Worm (Caenorhabditis elegans) whole organism, late embryonic: ENCODE data around the gene F01G4.6.
A peak's percentile ranks its signal among the peaks of the same experiment; 100 is the strongest.

Source experiments
- C08G9.2 ChIP-seq: sonication (generic microtip); optimal IDR thresholded peaks from 2 replicates; lab custom pipeline; 2016; ENCODE audit warnings: mild to moderate bottlenecking, missing genetic modification characterization, moderate library complexity, missing compliant biosample characterization
- ceh-14 ChIP-seq: sonication (generic microtip); optimal IDR thresholded peaks from 2 replicates; lab custom pipeline; 2016; ENCODE audit warnings: missing genotype, missing genetic modification characterization, missing compliant biosample characterization
- ceh-18 ChIP-seq: sonication (generic microtip); optimal IDR thresholded peaks from 2 replicates; lab custom pipeline; 2016; ENCODE audit warnings: missing genetic modification characterization, missing compliant biosample characterization
- ceh-30 ChIP-seq: fragments of 150-350 bp; optimal IDR thresholded peaks from 2 replicates; lab custom pipeline; 2014; ENCODE audit warnings: missing biosample characterization, missing genetic modification characterization
- ceh-9 ChIP-seq: sonication (generic microtip); optimal IDR thresholded peaks from 2 replicates; lab custom pipeline; 2016; ENCODE audit warnings: mild to moderate bottlenecking, missing genetic modification characterization, inconsistent platforms, missing compliant biosample characterization
- dve-1 ChIP-seq: sonication (generic microtip); optimal IDR thresholded peaks from 2 replicates; lab custom pipeline; 2017; ENCODE audit warnings: antibody characterized with exemption, mild to moderate bottlenecking, missing genetic modification characterization, missing compliant biosample characterization
- elt-4 ChIP-seq: sonication (generic microtip); optimal IDR thresholded peaks from 2 replicates; lab custom pipeline; 2016; ENCODE audit warnings: missing genetic modification characterization, missing compliant biosample characterization
- ets-4 ChIP-seq: sonication (generic microtip); optimal IDR thresholded peaks from 2 replicates; lab custom pipeline; 2016; ENCODE audit warnings: missing genetic modification characterization, missing compliant biosample characterization
- eyg-1 ChIP-seq: sonication (generic microtip); optimal IDR thresholded peaks from 2 replicates; lab custom pipeline; 2016; ENCODE audit warnings: missing genotype, missing genetic modification characterization, missing compliant biosample characterization
- fkh-6 ChIP-seq: sonication (generic microtip); optimal IDR thresholded peaks from 2 replicates; lab custom pipeline; 2016; ENCODE audit warnings: missing genetic modification characterization, missing compliant biosample characterization
- gmeb-2 ChIP-seq: sonication (generic microtip); optimal IDR thresholded peaks from 2 replicates; lab custom pipeline; 2016; ENCODE audit warnings: missing genetic modification characterization, inconsistent platforms, missing compliant biosample characterization
- hlh-15 ChIP-seq: sonication (generic microtip); optimal IDR thresholded peaks from 2 replicates; lab custom pipeline; 2016; ENCODE audit warnings: missing genetic modification characterization, missing compliant biosample characterization
- hlh-6 ChIP-seq: sonication (generic microtip); optimal IDR thresholded peaks from 2 replicates; lab custom pipeline; 2016; ENCODE audit warnings: missing genotype, missing genetic modification characterization, missing compliant biosample characterization
- lim-6 ChIP-seq: sonication (generic microtip); optimal IDR thresholded peaks from 2 replicates; lab custom pipeline; 2016; ENCODE audit warnings: missing genetic modification characterization, missing compliant biosample characterization
- lin-11 ChIP-seq: fragments of 200-800 bp; sonication (Bioruptor generic); optimal IDR thresholded peaks from 2 replicates; lab custom pipeline; 2018; ENCODE audit warnings: mild to moderate bottlenecking, missing genetic modification characterization, missing compliant biosample characterization
- madf-2 ChIP-seq: sonication (generic microtip); optimal IDR thresholded peaks from 2 replicates; lab custom pipeline; 2017; ENCODE audit warnings: missing genetic modification characterization, missing compliant biosample characterization
- mec-3 ChIP-seq: sonication (generic microtip); optimal IDR thresholded peaks from 2 replicates; lab custom pipeline; 2016; ENCODE audit warnings: borderline replicate concordance, missing genetic modification characterization, missing compliant biosample characterization
- nfya-1 ChIP-seq: sonication (generic microtip); optimal IDR thresholded peaks from 2 replicates; lab custom pipeline; 2017; ENCODE audit warnings: missing genetic modification characterization, mild to moderate bottlenecking, missing compliant biosample characterization, antibody characterized with exemption, moderate library complexity
- nhr-232 ChIP-seq: sonication (generic microtip); optimal IDR thresholded peaks from 2 replicates; lab custom pipeline; 2016; ENCODE audit warnings: missing genetic modification characterization, missing compliant biosample characterization
- npax-4 ChIP-seq: sonication (generic microtip); optimal IDR thresholded peaks from 2 replicates; lab custom pipeline; 2016; ENCODE audit warnings: missing genetic modification characterization, missing compliant biosample characterization
- pat-9 ChIP-seq: fragments of 200-800 bp; sonication (Bioruptor generic); optimal IDR thresholded peaks from 2 replicates; lab custom pipeline; 2018; ENCODE audit warnings: mild to moderate bottlenecking, missing genetic modification characterization, moderate library complexity, missing compliant biosample characterization
- pax-1 ChIP-seq: fragments of 150-350 bp; optimal IDR thresholded peaks from 2 replicates; lab custom pipeline; 2014; ENCODE audit warnings: missing biosample characterization, missing genetic modification characterization
- pha-2 ChIP-seq: sonication (generic microtip); optimal IDR thresholded peaks from 2 replicates; lab custom pipeline; 2017; ENCODE audit warnings: mild to moderate bottlenecking, missing genetic modification characterization, missing compliant biosample characterization
- pqm-1 ChIP-seq: sonication (generic microtip); optimal IDR thresholded peaks from 2 replicates; lab custom pipeline; 2016; ENCODE audit warnings: missing genetic modification characterization, missing compliant biosample characterization
- pros-1 ChIP-seq: fragments of 150-350 bp; optimal IDR thresholded peaks from 2 replicates; lab custom pipeline; 2014; ENCODE audit warnings: missing biosample characterization, missing genetic modification reagents, missing genetic modification characterization
- ref-2 ChIP-seq: sonication (generic microtip); optimal IDR thresholded peaks from 2 replicates; lab custom pipeline; 2016; ENCODE audit warnings: missing genetic modification characterization, missing compliant biosample characterization
- rnt-1 ChIP-seq: sonication (generic microtip); optimal IDR thresholded peaks from 2 replicates; lab custom pipeline; 2016; ENCODE audit warnings: missing genetic modification characterization, missing compliant biosample characterization
- sox-4 ChIP-seq: sonication (generic microtip); optimal IDR thresholded peaks from 2 replicates; lab custom pipeline; 2017; ENCODE audit warnings: mild to moderate bottlenecking, missing genetic modification characterization, inconsistent platforms, missing compliant biosample characterization
- tbx-7 ChIP-seq: sonication (generic microtip); optimal IDR thresholded peaks from 2 replicates; lab custom pipeline; 2016; ENCODE audit warnings: missing genotype, missing genetic modification characterization, missing compliant biosample characterization
- unc-3 ChIP-seq, 2 experiments: fragments of 200-800 bp in 1 of 2; sonication (Bioruptor generic) in 1 of 2; sonication (generic microtip) in 1 of 2; conservative IDR thresholded peaks in 1 of 2; optimal IDR thresholded peaks in 1 of 2; 2 replicates each; pipeline versions ENCODE4 v1.3.6 to Lab custom; 2016 to 2022; ENCODE audit warnings: missing compliant biosample characterization in 2 of 2, missing genetic modification characterization in 2 of 2, missing genetic modification reagents in 1 of 2
- unc-42 ChIP-seq: sonication (generic microtip); optimal IDR thresholded peaks from 2 replicates; lab custom pipeline; 2016; ENCODE audit warnings: missing genotype, missing genetic modification characterization, missing compliant biosample characterization
- unc-55 ChIP-seq: sonication (generic microtip); optimal IDR thresholded peaks from 2 replicates; lab custom pipeline; 2017; ENCODE audit warnings: missing biosample characterization, missing genetic modification reagents, missing genetic modification characterization
- unc-86 ChIP-seq: sonication (generic microtip); optimal IDR thresholded peaks from 2 replicates; lab custom pipeline; 2016; ENCODE audit warnings: missing genetic modification characterization, missing compliant biosample characterization
- zip-5 ChIP-seq: sonication (generic microtip); optimal IDR thresholded peaks from 2 replicates; lab custom pipeline; 2016; ENCODE audit warnings: missing genetic modification characterization, missing compliant biosample characterization

The F01G4.6 gene

ce11 chrIV:11118837-11119491, 30.3 kb downstream of the F01G4.6 start, which contains the start of the genes imp-2 and enpl-1 (continued):
- no peak for TF ChIP-seq gmeb-2 (tag; lab: Kevin White, UChicago)
- TF ChIP-seq pha-2 (tag; lab: Kevin White, UChicago), result no peak
- TF ChIP-seq C08G9.2, result peak; percentile 49
- no peak for TF ChIP-seq lim-6
- no peak for TF ChIP-seq npax-4 (tag; lab: Kevin White, UChicago)
- peak; percentile 51 for TF ChIP-seq dve-1 (tag; lab: Kevin White, UChicago)
- TF ChIP-seq zip-5 (tag; lab: Kevin White, UChicago), result no peak
- TF ChIP-seq lin-11 (tag; lab: Kevin White, UChicago), result no peak
- TF ChIP-seq mec-3 (tag; lab: Kevin White, UChicago), result no peak
- no peak for TF ChIP-seq eyg-1
- TF ChIP-seq unc-55 (GFP tag; lab: Kevin White, UChicago), result peak; percentile 50
- TF ChIP-seq pat-9 (tag; lab: Kevin White, UChicago), result no peak
- TF ChIP-seq ceh-9, result no peak
- TF ChIP-seq unc-86, result no peak
- peak; percentile 85 for TF ChIP-seq ref-2
- TF ChIP-seq ceh-18 (tag; lab: Kevin White, UChicago), result peak; percentile 61
- no peak for TF ChIP-seq fkh-6 (tag; lab: Kevin White, UChicago)

ce11 chrIV:11112641-11113040, 36.7 kb downstream of the F01G4.6 start, which contains the start of gene clc-9:
Gene clc-9, plus strand, starts transcription at chrIV:11112941.
- TF ChIP-seq ceh-14 (tag; lab: Kevin White, UChicago) (no peak), unc-3 (GFP tag; conservative IDR thresholded peaks at IDR 0.05; lab: Robert Waterston, UW) (no peak), unc-3 (tag; optimal IDR thresholded peaks at IDR 0.05; lab: Kevin White, UChicago) (no peak)

- no peak for TF ChIP-seq hlh-15 (tag; lab: Kevin White, UChicago)
- no peak for TF ChIP-seq tbx-7 (tag; lab: Kevin White, UChicago)
- no peak for TF ChIP-seq rnt-1 (tag; lab: Kevin White, UChicago)
- TF ChIP-seq madf-2 (tag; lab: Kevin White, UChicago), result no peak
- TF ChIP-seq nhr-232 (tag; lab: Kevin White, UChicago), result no peak
- no peak for TF ChIP-seq unc-86
These were observed 37.4 kb downstream of the F01G4.6 start for ce11 chrIV:11111898-11112297.

ce11 chrIV:11110995-11111619, 38.2 kb downstream of the F01G4.6 start, which contains the start of gene rps-5:
Gene rps-5, minus strand, starts transcription at chrIV:11111045.
- TF ChIP-seq unc-42 (tag; lab: Kevin White, UChicago) (peak; percentile 72), nfya-1 (peak; percentile 62), hlh-6 (tag; lab: Kevin White, UChicago) (no peak), sox-4 (no peak), unc-55 (GFP tag; lab: Kevin White, UChicago) (peak; percentile 12)
- TF ChIP-seq, all 69 proteins: peak for 3

DNA sequence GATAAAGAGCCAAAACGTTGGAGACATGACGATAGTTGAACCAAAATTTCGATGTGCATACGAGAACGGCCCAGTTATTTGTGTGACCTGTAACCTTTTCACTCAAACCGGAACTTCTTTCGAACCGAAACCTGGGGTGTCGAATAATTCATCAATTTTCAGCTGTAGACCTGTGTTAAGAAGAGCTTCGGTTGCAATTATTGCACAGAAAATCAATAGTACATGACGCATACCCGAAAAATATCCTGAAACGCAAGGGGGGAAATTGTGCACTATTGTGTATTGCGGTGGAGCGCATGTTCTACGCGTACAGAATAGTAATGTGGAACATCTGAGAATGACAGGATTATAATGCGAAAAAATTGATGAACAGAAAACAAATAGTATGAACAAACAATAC, 39.5 kb downstream of the F01G4.6 start, which contains the start of gene pigk-1:
TSS of gene pigk-1 (minus strand) at position 248 of the 400 bp plus-strand sequence.
- TF ChIP-seq pax-1 (tag; lab: Kevin White, UChicago) (no peak), elt-4 (tag; lab: Kevin White, UChicago) (no peak), pha-2 (tag; lab: Kevin White, UChicago) (no peak), ceh-18 (tag; lab: Kevin White, UChicago) (no peak), ceh-30 (no peak), ref-2 (no peak), mec-3 (tag; lab: Kevin White, UChicago) (no peak), pqm-1 (tag; lab: Kevin White, UChicago) (no peak), pros-1 (no peak), nhr-232 (tag; lab: Kevin White, UChicago) (no peak), ets-4 (no peak), rnt-1 (tag; lab: Kevin White, UChicago) (no peak)
